Fruit fly (Drosophila melanogaster) whole organism, embryonic: ENCODE results near the gene Hsp110.

Experiments used
- Ada2b ChIP-seq: fragments of 200-800 bp; sonication (Bioruptor generic); IDR thresholded peaks from 2 replicates; pipeline ENCODE4 v1.3.6; 2022; ENCODE audit warnings: missing biosample characterization, missing genetic modification characterization
- Antp ChIP-seq: fragments of 200-800 bp; sonication (Bioruptor generic); optimal IDR thresholded peaks from 3 replicates; lab custom pipeline; 2016; ENCODE audit warnings: missing biosample characterization, missing genetic modification characterization
- Atf3 ChIP-seq: fragments of 200-800 bp; sonication (Bioruptor generic); optimal IDR thresholded peaks from 3 replicates; lab custom pipeline; 2016; ENCODE audit warnings: missing biosample characterization, missing genetic modification characterization
- BEAF-32 ChIP-seq: fragments of 200-800 bp; sonication (Bioruptor generic); optimal IDR thresholded peaks from 3 replicates; lab custom pipeline; 2017; ENCODE audit warnings: missing biosample characterization, missing genetic modification characterization, mild to moderate bottlenecking, moderate library complexity, missing genetic modification reagents
- Bgb ChIP-seq: fragments of 200-800 bp; sonication (Bioruptor generic); IDR thresholded peaks from 2 replicates; pipeline ENCODE4 v1.3.6; 2022; ENCODE audit warnings: missing biosample characterization, missing genetic modification characterization; ENCODE audit not compliant: partially characterized antibody
- CG10565 ChIP-seq: fragments of 200-800 bp; sonication (Bioruptor generic); optimal IDR thresholded peaks from 3 replicates; lab custom pipeline; 2016; ENCODE audit warnings: missing biosample characterization, mild to moderate bottlenecking, missing genetic modification characterization
- CG10654 ChIP-seq: fragments of 200-800 bp; sonication (Bioruptor generic); optimal IDR thresholded peaks from 2 replicates; lab custom pipeline; 2016; ENCODE audit warnings: missing biosample characterization, missing genetic modification characterization
- CG11093 ChIP-seq: fragments of 200-800 bp; sonication (Bioruptor generic); IDR thresholded peaks from 3 replicates; pipeline ENCODE4 v1.3.6; 2022; ENCODE audit warnings: missing biosample characterization, missing genetic modification characterization
- CG12219 ChIP-seq: fragments of 200-800 bp; sonication (Bioruptor generic); optimal IDR thresholded peaks from 3 replicates; lab custom pipeline; 2018; ENCODE audit warnings: missing biosample characterization, mild to moderate bottlenecking, missing genetic modification characterization
- CG13894 ChIP-seq: fragments of 200-800 bp; sonication (Bioruptor generic); optimal IDR thresholded peaks from 3 replicates; lab custom pipeline; 2018; ENCODE audit warnings: missing biosample characterization, mild to moderate bottlenecking, missing genetic modification characterization, moderate library complexity
- CG1529 ChIP-seq: fragments of 200-800 bp; sonication (Bioruptor generic); optimal IDR thresholded peaks from 3 replicates; lab custom pipeline; 2018; ENCODE audit warnings: missing biosample characterization, missing genetic modification characterization
- CG15479 ChIP-seq: fragments of 200-800 bp; sonication (Bioruptor generic); optimal IDR thresholded peaks from 3 replicates; lab custom pipeline; 2019; ENCODE audit warnings: missing biosample characterization, mild to moderate bottlenecking, missing genetic modification characterization, moderate library complexity
- CG1602 ChIP-seq: fragments of 200-800 bp; sonication (Bioruptor generic); optimal IDR thresholded peaks from 3 replicates; lab custom pipeline; 2016; ENCODE audit warnings: missing biosample characterization, missing genetic modification characterization
- CG17359 ChIP-seq: fragments of 200-800 bp; sonication (Bioruptor generic); optimal IDR thresholded peaks from 3 replicates; lab custom pipeline; 2018; ENCODE audit warnings: missing biosample characterization, mild to moderate bottlenecking, missing genetic modification characterization, moderate library complexity
- CG17802 ChIP-seq: fragments of 200-800 bp; sonication (Bioruptor generic); optimal IDR thresholded peaks from 2 replicates; lab custom pipeline; 2018; ENCODE audit warnings: missing biosample characterization, mild to moderate bottlenecking, missing genetic modification characterization, moderate library complexity
- CG18619 ChIP-seq: fragments of 200-800 bp; sonication (Bioruptor generic); optimal IDR thresholded peaks from 3 replicates; lab custom pipeline; 2017; ENCODE audit warnings: missing biosample characterization, mild to moderate bottlenecking, missing genetic modification characterization
- CG2116 ChIP-seq: fragments of 200-800 bp; sonication (Bioruptor generic); optimal IDR thresholded peaks from 3 replicates; lab custom pipeline; 2018; ENCODE audit warnings: missing biosample characterization, mild to moderate bottlenecking, missing genetic modification characterization
- CG30403 ChIP-seq: fragments of 200-800 bp; sonication (Bioruptor generic); optimal IDR thresholded peaks from 3 replicates; lab custom pipeline; 2016; ENCODE audit warnings: missing biosample characterization, missing genetic modification characterization
- CG31441 ChIP-seq: fragments of 200-800 bp; sonication (Bioruptor generic); IDR thresholded peaks from 2 replicates; pipeline ENCODE4 v1.3.6; 2022; ENCODE audit warnings: missing biosample characterization, missing genetic modification characterization
- CG3163 ChIP-seq: fragments of 200-800 bp; sonication (Bioruptor generic); optimal IDR thresholded peaks from 3 replicates; lab custom pipeline; 2016; ENCODE audit warnings: missing biosample characterization, missing genetic modification characterization
- CG33213 ChIP-seq: fragments of 200-800 bp; sonication (Bioruptor generic); optimal IDR thresholded peaks from 3 replicates; lab custom pipeline; 2016; ENCODE audit warnings: missing biosample characterization, missing genetic modification characterization
- CG3838 ChIP-seq: fragments of 200-800 bp; sonication (Bioruptor generic); optimal IDR thresholded peaks from 3 replicates; lab custom pipeline; 2016; ENCODE audit warnings: missing biosample characterization, missing genetic modification characterization
- CG3847 ChIP-seq: fragments of 200-800 bp; sonication (Bioruptor generic); IDR thresholded peaks from 2 replicates; pipeline ENCODE4 v1.3.6; 2022; ENCODE audit warnings: missing biosample characterization, missing genetic modification characterization
- CG4328 ChIP-seq: fragments of 200-800 bp; sonication (Bioruptor generic); optimal IDR thresholded peaks from 3 replicates; lab custom pipeline; 2017; ENCODE audit warnings: missing biosample characterization, missing genetic modification reagents, missing genetic modification characterization
- CG4424 ChIP-seq: fragments of 200-800 bp; sonication (Bioruptor generic); optimal IDR thresholded peaks from 3 replicates; lab custom pipeline; 2016; ENCODE audit warnings: missing biosample characterization, missing genetic modification characterization
- CG6272 ChIP-seq: fragments of 200-800 bp; sonication (Bioruptor generic); IDR thresholded peaks from 2 replicates; pipeline ENCODE4 v1.3.6; 2022; ENCODE audit warnings: missing biosample characterization, missing genetic modification characterization
- CG6689 ChIP-seq: fragments of 200-800 bp; sonication (Bioruptor generic); IDR thresholded peaks from 2 replicates; pipeline ENCODE4 v1.3.6; 2022; ENCODE audit warnings: missing biosample characterization, missing genetic modification characterization
- CG7928 ChIP-seq: fragments of 200-800 bp; sonication (Bioruptor generic); optimal IDR thresholded peaks from 2 replicates; lab custom pipeline; 2017; ENCODE audit warnings: missing biosample characterization, mild to moderate bottlenecking, missing genetic modification characterization
- CG8924 ChIP-seq: fragments of 200-800 bp; optimal IDR thresholded peaks from 3 replicates; lab custom pipeline; 2019; ENCODE audit warnings: missing biosample characterization, mild to moderate bottlenecking, missing genetic modification characterization, moderate library complexity
- CTCF ChIP-seq: fragments of 200-800 bp; sonication (Bioruptor generic); optimal IDR thresholded peaks from 2 replicates; lab custom pipeline; 2017; ENCODE audit warnings: missing biosample characterization, mild to moderate bottlenecking, missing genetic modification characterization, moderate library complexity
- Dek ChIP-seq: fragments of 200-800 bp; sonication (Bioruptor generic); optimal IDR thresholded peaks from 3 replicates; lab custom pipeline; 2019; ENCODE audit warnings: missing biosample characterization, mild to moderate bottlenecking, missing genetic modification characterization, moderate library complexity
- Dip2 ChIP-seq: fragments of 200-800 bp; sonication (Bioruptor generic); IDR thresholded peaks from 2 replicates; pipeline ENCODE4 v1.3.6; 2022; ENCODE audit warnings: missing biosample characterization, missing genetic modification characterization
- Drgx ChIP-seq: fragments of 200-800 bp; sonication (Bioruptor generic); IDR thresholded peaks from 2 replicates; pipeline ENCODE4 v1.3.6; 2022; ENCODE audit warnings: missing biosample characterization, missing genetic modification characterization
- E2f1 ChIP-seq: fragments of 200-800 bp; sonication (Bioruptor generic); IDR thresholded peaks from 2 replicates; pipeline ENCODE4 v1.3.6; 2022; ENCODE audit warnings: missing biosample characterization, missing genetic modification characterization
- E2f2 ChIP-seq: fragments of 200-800 bp; sonication (Bioruptor generic); IDR thresholded peaks from 2 replicates; pipeline ENCODE4 v1.3.6; 2022; ENCODE audit warnings: missing biosample characterization, missing genetic modification characterization
- Mrtf ChIP-seq: fragments of 200-800 bp; sonication (Bioruptor generic); IDR thresholded peaks from 3 replicates; pipeline ENCODE4 v1.3.6; 2022; ENCODE audit warnings: missing biosample characterization, missing genetic modification characterization
- NfI ChIP-seq: fragments of 200-800 bp; sonication (Bioruptor generic); optimal IDR thresholded peaks from 3 replicates; lab custom pipeline; 2018; ENCODE audit warnings: missing biosample characterization, mild to moderate bottlenecking, missing genetic modification characterization, moderate library complexity
- Optix ChIP-seq: fragments of 200-800 bp; sonication (Bioruptor generic); IDR thresholded peaks from 3 replicates; pipeline ENCODE4 v1.3.6; 2022; ENCODE audit warnings: missing biosample characterization, missing genetic modification characterization
- Stat92E ChIP-seq, 3 experiments: fragments of >200 bp in 2 of 3; fragments of 200-800 bp in 1 of 3; sonication (Bioruptor generic) in 1 of 3; optimal IDR thresholded peaks; 2 replicates each; lab custom pipeline; 2017 to 2019; ENCODE audit warnings: missing biosample characterization in 3 of 3, missing genetic modification characterization in 3 of 3, mild to moderate bottlenecking in 1 of 3, moderate library complexity in 1 of 3
- chn ChIP-seq: fragments of 200-800 bp; sonication (Bioruptor generic); optimal IDR thresholded peaks from 2 replicates; lab custom pipeline; 2016; ENCODE audit warnings: missing biosample characterization, missing genetic modification characterization
- dimm ChIP-seq: fragments of 200-800 bp; sonication (Bioruptor generic); IDR thresholded peaks from 2 replicates; pipeline ENCODE4 v1.3.6; 2022; ENCODE audit warnings: missing biosample characterization, missing genetic modification characterization
- gsb-n ChIP-seq: fragments of 200-800 bp; sonication (Bioruptor generic); optimal IDR thresholded peaks from 3 replicates; lab custom pipeline; 2018; ENCODE audit warnings: missing biosample characterization, mild to moderate bottlenecking, missing genetic modification characterization
- inv ChIP-seq: fragments of 200-800 bp; sonication (Bioruptor generic); IDR thresholded peaks from 2 replicates; pipeline ENCODE4 v1.3.6; 2022; ENCODE audit warnings: missing biosample characterization, missing genetic modification characterization; ENCODE audit not compliant: partially characterized antibody
- pan ChIP-seq, 4 experiments: fragments of >200 bp in 3 of 4; fragments of 200-800 bp in 1 of 4; sonication (Bioruptor generic) in 1 of 4; optimal IDR thresholded peaks in 3 of 4; IDR thresholded peaks in 1 of 4; 2 replicates each; pipeline versions ENCODE4 v1.3.6 to Lab custom; 2017 to 2022; ENCODE audit warnings: missing biosample characterization in 2 of 4, missing genetic modification characterization in 2 of 4, mixed read lengths in 1 of 4
- rib ChIP-seq: fragments of 200-800 bp; sonication (Bioruptor generic); IDR thresholded peaks from 2 replicates; pipeline ENCODE4 v1.3.6; 2022; ENCODE audit warnings: missing biosample characterization, missing genetic modification characterization
- scrt ChIP-seq: fragments of 200-800 bp; sonication (Bioruptor generic); optimal IDR thresholded peaks from 2 replicates; lab custom pipeline; 2018; ENCODE audit warnings: missing biosample characterization, mild to moderate bottlenecking, missing genetic modification characterization, moderate library complexity
- sima ChIP-seq: fragments of 200-800 bp; sonication (Bioruptor generic); optimal IDR thresholded peaks from 2 replicates; lab custom pipeline; 2016; ENCODE audit warnings: missing biosample characterization, missing genetic modification characterization
- stwl ChIP-seq: fragments of 200-800 bp; sonication (Bioruptor generic); optimal IDR thresholded peaks from 3 replicates; lab custom pipeline; 2018; ENCODE audit warnings: missing biosample characterization, mild to moderate bottlenecking, missing genetic modification characterization, moderate library complexity
- sug ChIP-seq: fragments of 200-800 bp; optimal IDR thresholded peaks from 2 replicates; lab custom pipeline; 2019; ENCODE audit warnings: missing biosample characterization, mild to moderate bottlenecking, missing genetic modification characterization, moderate library complexity
- tgo ChIP-seq: fragments of 200-800 bp; sonication (Bioruptor generic); IDR thresholded peaks from 3 replicates; pipeline ENCODE4 v1.3.6; 2022; ENCODE audit warnings: missing biosample characterization, missing genetic modification characterization
- wdn ChIP-seq: fragments of 200-800 bp; sonication (Bioruptor generic); IDR thresholded peaks from 2 replicates; pipeline ENCODE4 v1.3.6; 2022; ENCODE audit warnings: missing biosample characterization, missing genetic modification characterization

Gene Hsp110

dm6 chr3L:14002524-14003135 lies 34.2 kb upstream of the Hsp110 start (continued):
- TF ChIP-seq CG1529 (GFP tag; lab: Kevin White, UChicago) (no peak), BEAF-32 (GFP tag; lab: Kevin White, UChicago) (peak; percentile 13), CG3163 (no peak), CG1602 (GFP tag; lab: Kevin White, UChicago) (no peak), CG33213 (GFP tag; lab: Kevin White, UChicago) (no peak), CG10565 (GFP tag; lab: Kevin White, UChicago) (no peak), stwl (tag; lab: Kevin White, UChicago) (peak; percentile 49), Antp (GFP tag; lab: Kevin White, UChicago) (no peak), Stat92E (GFP tag; optimal IDR thresholded peaks at IDR 0.05; lab: Kevin White, UChicago) (no peak), CG18619 (GFP tag; lab: Kevin White, UChicago) (peak; percentile 11), CG7928 (no peak), CG4328 (GFP tag; lab: Kevin White, UChicago) (no peak), CG4424 (GFP tag; lab: Kevin White, UChicago) (no peak), CG6272 (GFP tag; lab: Robert Waterston, UW) (no peak), CG31441 (GFP tag; lab: Robert Waterston, UW) (0 out of 2 replicates have a peak, but pooled peaks have one; percentile 20), tgo (no peak), rib (GFP tag; lab: Robert Waterston, UW) (peak; percentile 70; the same call in 1 of the 2 replicates), CG13894 (tag; lab: Kevin White, UChicago) (peak; percentile 51), chn (GFP tag; lab: Kevin White, UChicago) (no peak), dimm (GFP tag; lab: Robert Waterston, UW) (no peak), Mrtf (GFP tag; lab: Robert Waterston, UW) (no peak), CG6689 (GFP tag; lab: Robert Waterston, UW) (no peak), Ada2b (no peak), sima (GFP tag; lab: Kevin White, UChicago) (no peak), CG10654 (GFP tag; lab: Kevin White, UChicago) (no peak), Atf3 (GFP tag; lab: Kevin White, UChicago) (no peak), CG11093 (GFP tag; lab: Robert Waterston, UW) (no peak), CG17802 (tag; lab: Kevin White, UChicago) (no peak), wdn (GFP tag; lab: Robert Waterston, UW) (no peak), Bgb (GFP tag; lab: Robert Waterston, UW) (peak; percentile 36; the same call in 1 of the 2 replicates), pan (optimal IDR thresholded peaks at IDR 0.05; lab: Kevin White, UChicago) (no peak), pan (GFP tag; optimal IDR thresholded peaks at IDR 0.05 in 1 of 2, IDR thresholded peaks at IDR 0.05 in 1 of 2) (no peak), E2f1 (GFP tag; lab: Robert Waterston, UW) (no peak), CG30403 (GFP tag; lab: Kevin White, UChicago) (no peak), Dek (tag; lab: Kevin White, UChicago) (peak; percentile 12), CG3838 (GFP tag; lab: Kevin White, UChicago) (no peak), CG2116 (GFP tag; lab: Kevin White, UChicago) (no peak), sug (tag; lab: Kevin White, UChicago) (peak; percentile 19), CTCF (GFP tag; lab: Kevin White, UChicago) (no peak), CG15479 (GFP tag; lab: Kevin White, UChicago) (peak; percentile 51), inv (no peak), CG3847 (GFP tag; lab: Robert Waterston, UW) (no peak), NfI (no peak), E2f2 (GFP tag; lab: Robert Waterston, UW) (no peak), Dip2 (GFP tag; lab: Robert Waterston, UW) (no peak), Optix (no peak), gsb-n (tag; lab: Kevin White, UChicago) (no peak), scrt (GFP tag; lab: Kevin White, UChicago) (no peak), Drgx (GFP tag; lab: Robert Waterston, UW) (0 out of 2 replicates have a peak, but pooled peaks have one; percentile 6), CG17359 (tag; lab: Kevin White, UChicago) (no peak), CG8924 (tag; lab: Kevin White, UChicago) (peak; percentile 83), CG12219 (GFP tag; lab: Kevin White, UChicago) (peak; percentile 9)
